Fruit fly (Drosophila melanogaster) whole organism, prepupa: ENCODE results near the gene CG45218.

Source experiments
- Blimp-1 ChIP-seq: fragments of 200-800 bp; sonication (Bioruptor generic); optimal IDR thresholded peaks from 3 replicates; lab custom pipeline; 2017; ENCODE audit warnings: missing biosample characterization, missing genetic modification characterization, mild to moderate bottlenecking, moderate library complexity, missing genetic modification reagents
- CG11294 ChIP-seq: fragments of 200-800 bp; sonication (Bioruptor generic); IDR thresholded peaks from 2 replicates; pipeline ENCODE4 v1.3.6; 2022; ENCODE audit warnings: missing biosample characterization, missing genetic modification characterization
- CG11902 ChIP-seq: fragments of 200-800 bp; sonication (Bioruptor generic); optimal IDR thresholded peaks from 3 replicates; lab custom pipeline; 2016; ENCODE audit warnings: missing biosample characterization, missing genetic modification characterization
- CG15336 ChIP-seq: fragments of 200-800 bp; sonication (Bioruptor generic); IDR thresholded peaks from 2 replicates; pipeline ENCODE4 v1.3.6; 2022; ENCODE audit warnings: missing biosample characterization, missing genetic modification characterization
- CG1621 ChIP-seq: fragments of 200-800 bp; sonication (Bioruptor generic); optimal IDR thresholded peaks from 3 replicates; lab custom pipeline; 2018; ENCODE audit warnings: missing biosample characterization, mild to moderate bottlenecking, missing genetic modification characterization
- CG32006 ChIP-seq: fragments of 200-800 bp; sonication (Bioruptor generic); optimal IDR thresholded peaks from 3 replicates; lab custom pipeline; 2017; ENCODE audit warnings: missing biosample characterization, mild to moderate bottlenecking, missing genetic modification characterization
- CG34406 ChIP-seq: fragments of 200-800 bp; sonication (Bioruptor generic); optimal IDR thresholded peaks from 3 replicates; lab custom pipeline; 2016; ENCODE audit warnings: missing biosample characterization, missing genetic modification characterization
- CG6163 ChIP-seq: fragments of 200-800 bp; sonication (Bioruptor generic); IDR thresholded peaks from 3 replicates; pipeline ENCODE4 v1.3.6; 2022; ENCODE audit warnings: missing biosample characterization, missing genetic modification characterization
- CG6276 ChIP-seq: fragments of 200-800 bp; sonication (Bioruptor generic); optimal IDR thresholded peaks from 2 replicates; lab custom pipeline; 2017; ENCODE audit warnings: missing biosample characterization, mild to moderate bottlenecking, missing genetic modification characterization
- CG6792 ChIP-seq: fragments of 200-800 bp; sonication (Bioruptor generic); optimal IDR thresholded peaks from 3 replicates; lab custom pipeline; 2016; ENCODE audit warnings: missing biosample characterization, missing genetic modification characterization
- CG6854 ChIP-seq: fragments of 200-800 bp; sonication (Bioruptor generic); optimal IDR thresholded peaks from 2 replicates; lab custom pipeline; 2017; ENCODE audit warnings: missing biosample characterization, mild to moderate bottlenecking, missing genetic modification characterization
- CG7368 ChIP-seq: fragments of 200-800 bp; sonication (Bioruptor generic); optimal IDR thresholded peaks from 3 replicates; lab custom pipeline; 2016; ENCODE audit warnings: missing biosample characterization, missing genetic modification characterization
- CG8119 ChIP-seq: fragments of 200-800 bp; sonication (Bioruptor generic); IDR thresholded peaks from 3 replicates; pipeline ENCODE4 v1.3.6; 2022; ENCODE audit warnings: missing biosample characterization, missing genetic modification characterization
- CG8319 ChIP-seq: fragments of 200-800 bp; sonication (Bioruptor generic); optimal IDR thresholded peaks from 3 replicates; lab custom pipeline; 2016; ENCODE audit warnings: missing biosample characterization, missing genetic modification characterization
- CG8632 ChIP-seq: fragments of 200-800 bp; sonication (Bioruptor generic); optimal IDR thresholded peaks from 3 replicates; lab custom pipeline; 2016; ENCODE audit warnings: missing biosample characterization, missing genetic modification characterization
- Eip75B ChIP-seq: fragments of 200-800 bp; sonication (Bioruptor generic); optimal IDR thresholded peaks from 3 replicates; lab custom pipeline; 2016; ENCODE audit warnings: missing biosample characterization, missing genetic modification characterization
- Eip78C ChIP-seq: fragments of 200-800 bp; sonication (Bioruptor generic); peaks from one replicate; lab custom pipeline; 2016; ENCODE audit warnings: missing biosample characterization, missing genetic modification characterization
- Ets21C ChIP-seq: fragments of 200-800 bp; sonication (Bioruptor generic); optimal IDR thresholded peaks from 3 replicates; lab custom pipeline; 2016; ENCODE audit warnings: missing biosample characterization, missing genetic modification characterization
- Ets96B ChIP-seq: fragments of 200-800 bp; optimal IDR thresholded peaks from 2 replicates; lab custom pipeline; 2019; ENCODE audit warnings: missing biosample characterization, mild to moderate bottlenecking, missing genetic modification characterization, moderate library complexity
- Gug ChIP-seq: fragments of 200-800 bp; sonication (Bioruptor generic); IDR thresholded peaks from 2 replicates; pipeline ENCODE4 v1.3.6; 2022; ENCODE audit warnings: missing biosample characterization, missing genetic modification characterization
- Hr38 ChIP-seq: sonication (Bioruptor generic); optimal IDR thresholded peaks from 2 replicates; lab custom pipeline; 2016; ENCODE audit warnings: missing biosample characterization, missing genetic modification characterization
- Hr4 ChIP-seq: fragments of 200-800 bp; sonication (Bioruptor generic); optimal IDR thresholded peaks from 3 replicates; lab custom pipeline; 2016; ENCODE audit warnings: missing biosample characterization, missing genetic modification characterization
- Lpt ChIP-seq: fragments of 200-800 bp; sonication (Bioruptor generic); optimal IDR thresholded peaks from 3 replicates; lab custom pipeline; 2016; ENCODE audit warnings: missing biosample characterization, missing genetic modification characterization
- Met ChIP-seq: fragments of 200-800 bp; sonication (Bioruptor generic); optimal IDR thresholded peaks from 3 replicates; lab custom pipeline; 2016; ENCODE audit warnings: missing biosample characterization, missing genetic modification characterization
- Smox ChIP-seq: fragments of 200-800 bp; sonication (Bioruptor generic); optimal IDR thresholded peaks from 3 replicates; lab custom pipeline; 2016; ENCODE audit warnings: missing biosample characterization, missing genetic modification characterization
- Sox102F ChIP-seq: fragments of 200-800 bp; sonication (Bioruptor generic); optimal IDR thresholded peaks from 2 replicates; lab custom pipeline; 2016; ENCODE audit warnings: missing biosample characterization, mild to moderate bottlenecking, missing genetic modification characterization
- Sox15 ChIP-seq: fragments of 200-800 bp; sonication (Bioruptor generic); optimal IDR thresholded peaks from 3 replicates; lab custom pipeline; 2016; ENCODE audit warnings: missing biosample characterization, missing genetic modification characterization
- acj6 ChIP-seq: fragments of 200-800 bp; sonication (Bioruptor generic); optimal IDR thresholded peaks from 3 replicates; lab custom pipeline; 2016; ENCODE audit warnings: missing biosample characterization, missing genetic modification characterization
- cyc ChIP-seq: fragments of 200-800 bp; sonication (Bioruptor generic); optimal IDR thresholded peaks from 3 replicates; lab custom pipeline; 2016; ENCODE audit warnings: missing biosample characterization, missing genetic modification characterization
- esn ChIP-seq: fragments of 200-800 bp; sonication (Bioruptor generic); optimal IDR thresholded peaks from 2 replicates; lab custom pipeline; 2016; ENCODE audit warnings: missing biosample characterization, mild to moderate bottlenecking, missing genetic modification characterization, moderate library complexity
- fd59A ChIP-seq: fragments of 200-800 bp; sonication (Bioruptor generic); optimal IDR thresholded peaks from 2 replicates; lab custom pipeline; 2017; ENCODE audit warnings: missing biosample characterization, mild to moderate bottlenecking, missing genetic modification characterization, missing genetic modification reagents
- lz ChIP-seq: fragments of 200-800 bp; sonication (Bioruptor generic); optimal IDR thresholded peaks from 3 replicates; lab custom pipeline; 2016; ENCODE audit warnings: missing biosample characterization, missing genetic modification characterization
- net ChIP-seq: fragments of 200-800 bp; sonication (Bioruptor generic); optimal IDR thresholded peaks from 3 replicates; lab custom pipeline; 2016; ENCODE audit warnings: missing biosample characterization, missing genetic modification characterization
- pdm3 ChIP-seq: fragments of 200-800 bp; sonication (Bioruptor generic); optimal IDR thresholded peaks from 3 replicates; lab custom pipeline; 2016; ENCODE audit warnings: missing biosample characterization, missing genetic modification characterization
- salr ChIP-seq, 2 experiments: fragments of 200-800 bp; sonication (Bioruptor generic); optimal IDR thresholded peaks; 3 replicates each; lab custom pipeline; 2016 to 2018; ENCODE audit warnings: missing biosample characterization in 2 of 2, missing genetic modification characterization in 2 of 2, mild to moderate bottlenecking in 1 of 2
- spab ChIP-seq: fragments of 200-800 bp; sonication (Bioruptor generic); optimal IDR thresholded peaks from 2 replicates; lab custom pipeline; 2017; ENCODE audit warnings: missing biosample characterization, mild to moderate bottlenecking, missing genetic modification characterization, missing genetic modification reagents
- ss ChIP-seq, 2 experiments: fragments of 200-800 bp; sonication (Bioruptor generic); optimal IDR thresholded peaks; 2 replicates in 1 of 2; 3 replicates in 1 of 2; lab custom pipeline; 2017 to 2018; ENCODE audit warnings: mild to moderate bottlenecking in 2 of 2, missing biosample characterization in 2 of 2, missing genetic modification characterization in 2 of 2, moderate library complexity in 1 of 2
- svp ChIP-seq: fragments of 200-800 bp; sonication (Bioruptor generic); peaks from one replicate; lab custom pipeline; 2016; ENCODE audit warnings: missing biosample characterization, missing genetic modification characterization
- topi ChIP-seq: fragments of 200-800 bp; sonication (Bioruptor generic); optimal IDR thresholded peaks from 3 replicates; lab custom pipeline; 2016; ENCODE audit warnings: missing biosample characterization, missing genetic modification characterization

The CG45218 gene

dm6 chr3R:15250454-15250853 is 40.1 kb downstream of the CG45218 start (continued):
- TF ChIP-seq acj6 (GFP tag; lab: Kevin White, UChicago) = peak; percentile 49
- TF ChIP-seq CG32006 (GFP tag; lab: Kevin White, UChicago) = peak; percentile 73
- TF ChIP-seq CG8632 (GFP tag; lab: Kevin White, UChicago) = peak; percentile 45
- TF ChIP-seq CG6276 (GFP tag; lab: Kevin White, UChicago) = no peak
- TF ChIP-seq Eip75B (GFP tag; lab: Kevin White, UChicago) = peak; percentile 50
- TF ChIP-seq lz (GFP tag; lab: Kevin White, UChicago) = peak; percentile 51
- no peak for TF ChIP-seq CG11902
- TF ChIP-seq Gug (GFP tag; lab: Robert Waterston, UW) = peak; percentile 58
- no peak for TF ChIP-seq net
- no peak for TF ChIP-seq Lpt
- TF ChIP-seq Blimp-1 (GFP tag; lab: Kevin White, UChicago) = no peak
- TF ChIP-seq Hr4 = peak; percentile 56
- TF ChIP-seq salr (GFP tag; optimal IDR thresholded peaks at IDR 0.05; lab: Kevin White, UChicago) = no peak
- TF ChIP-seq svp (GFP tag; lab: Kevin White, UChicago) = peak; percentile 72
- TF ChIP-seq pdm3 (GFP tag; lab: Kevin White, UChicago) = no peak
- TF ChIP-seq CG6792 (GFP tag; lab: Kevin White, UChicago) = peak; percentile 46
- no peak for TF ChIP-seq Ets21C (GFP tag; lab: Kevin White, UChicago)
- no peak for TF ChIP-seq CG7368 (GFP tag; lab: Kevin White, UChicago)
- TF ChIP-seq CG34406 (GFP tag; lab: Kevin White, UChicago) = no peak
- TF ChIP-seq ss (GFP tag; optimal IDR thresholded peaks at IDR 0.05; lab: Kevin White, UChicago) = no peak
- peak; percentile 40 for TF ChIP-seq fd59A (GFP tag; lab: Kevin White, UChicago)
- peak; percentile 80 for TF ChIP-seq CG6163
- peak; percentile 30 for TF ChIP-seq cyc (GFP tag; lab: Kevin White, UChicago)
- no peak for TF ChIP-seq CG1621 (tag; lab: Kevin White, UChicago)
- TF ChIP-seq Hr38 = no peak
- no peak for TF ChIP-seq Sox15 (GFP tag; lab: Kevin White, UChicago)
- TF ChIP-seq Smox (GFP tag; lab: Kevin White, UChicago) = peak; percentile 45
- TF ChIP-seq Eip78C (GFP tag; lab: Kevin White, UChicago) = peak; percentile 74
- peak; percentile 69 for TF ChIP-seq CG8119
- peak; percentile 48 for TF ChIP-seq topi (GFP tag; lab: Kevin White, UChicago)
- TF ChIP-seq CG8319 = no peak
- peak; percentile 76 for TF ChIP-seq CG15336 (GFP tag; lab: Robert Waterston, UW)
- TF ChIP-seq CG6854 (GFP tag; lab: Kevin White, UChicago) = no peak

- TF ChIP-seq acj6 (GFP tag; lab: Kevin White, UChicago) (no peak), Ets96B (no peak), CG6163 (no peak), svp (GFP tag; lab: Kevin White, UChicago) (peak; percentile 2)
Measured at dm6 chr3R:15249735-15250134, 40.9 kb downstream of the CG45218 start, which contains the start of gene CG42404. TSS of gene CG42404 (plus strand) at chr3R:15250094.

- TF ChIP-seq Smox (GFP tag; lab: Kevin White, UChicago) (no peak), lz (GFP tag; lab: Kevin White, UChicago) (no peak), spab (no peak), Lpt (no peak), CG11294 (GFP tag; lab: Robert Waterston, UW) (no peak)
Measured at dm6 chr3R:15249037-15249436, 41.6 kb downstream of the CG45218 start, which contains the start of gene Amt. TSS of gene Amt (minus strand) at chr3R:15249137.

- peak; percentile 2 for TF ChIP-seq Sox102F (GFP tag; lab: Kevin White, UChicago)
- TF ChIP-seq CG32006 (GFP tag; lab: Kevin White, UChicago) = no peak
- TF ChIP-seq esn = peak; percentile 2
- peak; percentile 13 for TF ChIP-seq Met
- TF ChIP-seq Eip78C (GFP tag; lab: Kevin White, UChicago) = peak; percentile 45
- TF ChIP-seq Hr38 = no peak
- TF ChIP-seq, all 60 proteins: peak for 4
Measured at dm6 chr3R:15246601-15247000, 44.0 kb downstream of the CG45218 start.
